Fruit fly (Drosophila melanogaster) whole organism, prepupa: ENCODE measurements around the gene Spn28F.

Experiments used
- Blimp-1 ChIP-seq: fragments of 200-800 bp; sonication (Bioruptor generic); optimal IDR thresholded peaks from 3 replicates; lab custom pipeline; 2017; ENCODE audit warnings: missing biosample characterization, missing genetic modification characterization, mild to moderate bottlenecking, moderate library complexity, missing genetic modification reagents
- CG10669 ChIP-seq: fragments of 200-800 bp; sonication (Bioruptor generic); optimal IDR thresholded peaks from 3 replicates; lab custom pipeline; 2018; ENCODE audit warnings: missing biosample characterization, mild to moderate bottlenecking, missing genetic modification characterization, moderate library complexity
- CG11902 ChIP-seq: fragments of 200-800 bp; sonication (Bioruptor generic); optimal IDR thresholded peaks from 3 replicates; lab custom pipeline; 2016; ENCODE audit warnings: missing biosample characterization, missing genetic modification characterization
- CG15336 ChIP-seq: fragments of 200-800 bp; sonication (Bioruptor generic); IDR thresholded peaks from 2 replicates; pipeline ENCODE4 v1.3.6; 2022; ENCODE audit warnings: missing biosample characterization, missing genetic modification characterization
- CG32006 ChIP-seq: fragments of 200-800 bp; sonication (Bioruptor generic); optimal IDR thresholded peaks from 3 replicates; lab custom pipeline; 2017; ENCODE audit warnings: missing biosample characterization, mild to moderate bottlenecking, missing genetic modification characterization
- CG34406 ChIP-seq: fragments of 200-800 bp; sonication (Bioruptor generic); optimal IDR thresholded peaks from 3 replicates; lab custom pipeline; 2016; ENCODE audit warnings: missing biosample characterization, missing genetic modification characterization
- CG3919 ChIP-seq: fragments of 200-800 bp; sonication (Bioruptor generic); optimal IDR thresholded peaks from 3 replicates; lab custom pipeline; 2016; ENCODE audit warnings: missing biosample characterization, missing genetic modification characterization
- CG4318 ChIP-seq: fragments of 200-800 bp; sonication (Bioruptor generic); optimal IDR thresholded peaks from 3 replicates; lab custom pipeline; 2017; ENCODE audit warnings: missing biosample characterization, mild to moderate bottlenecking, missing genetic modification characterization
- CG6163 ChIP-seq: fragments of 200-800 bp; sonication (Bioruptor generic); IDR thresholded peaks from 3 replicates; pipeline ENCODE4 v1.3.6; 2022; ENCODE audit warnings: missing biosample characterization, missing genetic modification characterization
- CG6276 ChIP-seq: fragments of 200-800 bp; sonication (Bioruptor generic); optimal IDR thresholded peaks from 2 replicates; lab custom pipeline; 2017; ENCODE audit warnings: missing biosample characterization, mild to moderate bottlenecking, missing genetic modification characterization
- CG6792 ChIP-seq: fragments of 200-800 bp; sonication (Bioruptor generic); optimal IDR thresholded peaks from 3 replicates; lab custom pipeline; 2016; ENCODE audit warnings: missing biosample characterization, missing genetic modification characterization
- CG6854 ChIP-seq: fragments of 200-800 bp; sonication (Bioruptor generic); optimal IDR thresholded peaks from 2 replicates; lab custom pipeline; 2017; ENCODE audit warnings: missing biosample characterization, mild to moderate bottlenecking, missing genetic modification characterization
- CG7368 ChIP-seq: fragments of 200-800 bp; sonication (Bioruptor generic); optimal IDR thresholded peaks from 3 replicates; lab custom pipeline; 2016; ENCODE audit warnings: missing biosample characterization, missing genetic modification characterization
- CG8119 ChIP-seq: fragments of 200-800 bp; sonication (Bioruptor generic); IDR thresholded peaks from 3 replicates; pipeline ENCODE4 v1.3.6; 2022; ENCODE audit warnings: missing biosample characterization, missing genetic modification characterization
- CG8319 ChIP-seq: fragments of 200-800 bp; sonication (Bioruptor generic); optimal IDR thresholded peaks from 3 replicates; lab custom pipeline; 2016; ENCODE audit warnings: missing biosample characterization, missing genetic modification characterization
- CG8632 ChIP-seq: fragments of 200-800 bp; sonication (Bioruptor generic); optimal IDR thresholded peaks from 3 replicates; lab custom pipeline; 2016; ENCODE audit warnings: missing biosample characterization, missing genetic modification characterization
- CG9139 ChIP-seq: fragments of 200-800 bp; sonication (Bioruptor generic); optimal IDR thresholded peaks from 3 replicates; lab custom pipeline; 2017; ENCODE audit warnings: missing biosample characterization, mild to moderate bottlenecking, missing genetic modification characterization
- Eip75B ChIP-seq: fragments of 200-800 bp; sonication (Bioruptor generic); optimal IDR thresholded peaks from 3 replicates; lab custom pipeline; 2016; ENCODE audit warnings: missing biosample characterization, missing genetic modification characterization
- Eip78C ChIP-seq: fragments of 200-800 bp; sonication (Bioruptor generic); peaks from one replicate; lab custom pipeline; 2016; ENCODE audit warnings: missing biosample characterization, missing genetic modification characterization
- Eip93F ChIP-seq: fragments of 200-800 bp; sonication (Bioruptor generic); optimal IDR thresholded peaks from 2 replicates; lab custom pipeline; 2016; ENCODE audit warnings: missing biosample characterization, mild to moderate bottlenecking, missing genetic modification characterization
- Hr39 ChIP-seq: fragments of 200-800 bp; sonication (Bioruptor generic); optimal IDR thresholded peaks from 2 replicates; lab custom pipeline; 2016; ENCODE audit warnings: missing biosample characterization, missing genetic modification characterization
- Hr4 ChIP-seq: fragments of 200-800 bp; sonication (Bioruptor generic); optimal IDR thresholded peaks from 3 replicates; lab custom pipeline; 2016; ENCODE audit warnings: missing biosample characterization, missing genetic modification characterization
- Lpt ChIP-seq: fragments of 200-800 bp; sonication (Bioruptor generic); optimal IDR thresholded peaks from 3 replicates; lab custom pipeline; 2016; ENCODE audit warnings: missing biosample characterization, missing genetic modification characterization
- Met ChIP-seq: fragments of 200-800 bp; sonication (Bioruptor generic); optimal IDR thresholded peaks from 3 replicates; lab custom pipeline; 2016; ENCODE audit warnings: missing biosample characterization, missing genetic modification characterization
- OdsH ChIP-seq: fragments of 200-800 bp; sonication (Bioruptor generic); optimal IDR thresholded peaks from 3 replicates; lab custom pipeline; 2016; ENCODE audit warnings: missing biosample characterization, missing genetic modification characterization
- Sox14 ChIP-seq: fragments of 200-800 bp; sonication (Bioruptor generic); optimal IDR thresholded peaks from 3 replicates; lab custom pipeline; 2016; ENCODE audit warnings: missing biosample characterization, missing genetic modification characterization
- Sox15 ChIP-seq: fragments of 200-800 bp; sonication (Bioruptor generic); optimal IDR thresholded peaks from 3 replicates; lab custom pipeline; 2016; ENCODE audit warnings: missing biosample characterization, missing genetic modification characterization
- achi ChIP-seq: fragments of 200-800 bp; sonication (Bioruptor generic); optimal IDR thresholded peaks from 3 replicates; lab custom pipeline; 2016; ENCODE audit warnings: missing biosample characterization, missing genetic modification characterization
- acj6 ChIP-seq: fragments of 200-800 bp; sonication (Bioruptor generic); optimal IDR thresholded peaks from 3 replicates; lab custom pipeline; 2016; ENCODE audit warnings: missing biosample characterization, missing genetic modification characterization
- dac ChIP-seq: fragments of 200-800 bp; sonication (Bioruptor generic); optimal IDR thresholded peaks from 2 replicates; lab custom pipeline; 2017; ENCODE audit warnings: missing biosample characterization, mild to moderate bottlenecking, missing genetic modification characterization
- esn ChIP-seq: fragments of 200-800 bp; sonication (Bioruptor generic); optimal IDR thresholded peaks from 2 replicates; lab custom pipeline; 2016; ENCODE audit warnings: missing biosample characterization, mild to moderate bottlenecking, missing genetic modification characterization, moderate library complexity
- fd59A ChIP-seq: fragments of 200-800 bp; sonication (Bioruptor generic); optimal IDR thresholded peaks from 2 replicates; lab custom pipeline; 2017; ENCODE audit warnings: missing biosample characterization, mild to moderate bottlenecking, missing genetic modification characterization, missing genetic modification reagents
- fkh ChIP-seq: fragments of 200-800 bp; sonication (Bioruptor generic); optimal IDR thresholded peaks from 3 replicates; lab custom pipeline; 2017; ENCODE audit warnings: missing biosample characterization, mild to moderate bottlenecking, missing genetic modification characterization, moderate library complexity
- net ChIP-seq: fragments of 200-800 bp; sonication (Bioruptor generic); optimal IDR thresholded peaks from 3 replicates; lab custom pipeline; 2016; ENCODE audit warnings: missing biosample characterization, missing genetic modification characterization
- pdm3 ChIP-seq: fragments of 200-800 bp; sonication (Bioruptor generic); optimal IDR thresholded peaks from 3 replicates; lab custom pipeline; 2016; ENCODE audit warnings: missing biosample characterization, missing genetic modification characterization
- spab ChIP-seq: fragments of 200-800 bp; sonication (Bioruptor generic); optimal IDR thresholded peaks from 2 replicates; lab custom pipeline; 2017; ENCODE audit warnings: missing biosample characterization, mild to moderate bottlenecking, missing genetic modification characterization, missing genetic modification reagents
- svp ChIP-seq: fragments of 200-800 bp; sonication (Bioruptor generic); peaks from one replicate; lab custom pipeline; 2016; ENCODE audit warnings: missing biosample characterization, missing genetic modification characterization
- topi ChIP-seq: fragments of 200-800 bp; sonication (Bioruptor generic); optimal IDR thresholded peaks from 3 replicates; lab custom pipeline; 2016; ENCODE audit warnings: missing biosample characterization, missing genetic modification characterization

Gene Spn28F

DNA sequence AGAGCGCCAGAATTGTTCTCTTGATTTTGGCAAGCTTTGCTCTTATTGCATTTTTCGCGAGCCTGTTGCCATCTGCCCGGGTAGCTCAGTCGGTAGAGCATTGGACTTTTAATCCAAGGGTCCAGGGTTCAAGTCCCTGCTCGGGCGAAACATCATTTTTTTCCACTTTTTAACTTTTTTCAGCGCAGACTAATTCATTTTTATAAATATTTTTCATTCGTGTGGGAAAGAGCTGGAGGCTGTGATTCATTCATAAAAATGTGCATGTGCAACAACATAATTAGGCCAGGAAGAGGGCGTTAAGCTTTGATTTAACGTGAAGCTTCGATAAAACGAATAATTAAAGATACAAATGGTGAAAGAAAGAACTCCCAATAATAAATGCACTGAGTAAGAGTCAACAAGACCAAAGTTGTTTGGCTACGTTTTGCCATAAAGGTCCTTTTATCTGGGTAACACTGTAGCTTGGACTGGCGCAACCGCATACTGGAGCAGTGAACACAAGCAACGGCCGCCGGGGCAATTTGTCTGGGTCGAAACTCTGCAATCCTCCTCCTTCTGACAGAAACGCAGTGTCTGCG is 49.1 kb upstream of the Spn28F start (continued):
- TF ChIP-seq CG32006 (GFP tag; lab: Kevin White, UChicago) (peak; percentile 76), CG8632 (peak; percentile 70), OdsH (GFP tag; lab: Kevin White, UChicago) (peak; percentile 83), CG15336 (GFP tag; lab: Robert Waterston, UW) (peak; percentile 77), CG7368 (GFP tag; lab: Kevin White, UChicago) (peak; percentile 73), CG3919 (GFP tag; lab: Kevin White, UChicago) (peak; percentile 90), topi (GFP tag; lab: Kevin White, UChicago) (peak; percentile 88), dac (GFP tag; lab: Kevin White, UChicago) (no peak), Sox14 (peak; percentile 82), CG4318 (GFP tag; lab: Kevin White, UChicago) (peak; percentile 51), net (GFP tag; lab: Kevin White, UChicago) (peak; percentile 82), pdm3 (GFP tag; lab: Kevin White, UChicago) (peak; percentile 80), Sox15 (GFP tag; lab: Kevin White, UChicago) (peak; percentile 56), acj6 (GFP tag; lab: Kevin White, UChicago) (peak; percentile 86)

DNA sequence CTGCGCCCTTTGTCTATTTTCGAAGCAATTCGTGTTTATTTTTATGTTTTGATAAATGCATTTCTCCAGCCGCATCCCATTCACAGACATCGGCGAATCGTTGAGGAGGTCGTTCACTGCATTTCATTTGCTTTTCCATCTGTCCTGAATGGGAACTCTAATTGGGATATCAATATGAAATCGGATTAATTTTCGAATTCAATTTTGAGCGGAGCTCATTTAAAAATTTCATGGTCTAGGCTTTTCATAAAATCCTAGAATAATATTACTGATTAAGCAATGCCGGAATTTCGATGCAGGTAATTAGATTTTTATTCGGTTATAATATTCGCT is 48.5 kb upstream of the Spn28F start:
- TF ChIP-seq CG9139 = no peak
- peak; percentile 35 for TF ChIP-seq Eip78C (GFP tag; lab: Kevin White, UChicago)

DNA sequence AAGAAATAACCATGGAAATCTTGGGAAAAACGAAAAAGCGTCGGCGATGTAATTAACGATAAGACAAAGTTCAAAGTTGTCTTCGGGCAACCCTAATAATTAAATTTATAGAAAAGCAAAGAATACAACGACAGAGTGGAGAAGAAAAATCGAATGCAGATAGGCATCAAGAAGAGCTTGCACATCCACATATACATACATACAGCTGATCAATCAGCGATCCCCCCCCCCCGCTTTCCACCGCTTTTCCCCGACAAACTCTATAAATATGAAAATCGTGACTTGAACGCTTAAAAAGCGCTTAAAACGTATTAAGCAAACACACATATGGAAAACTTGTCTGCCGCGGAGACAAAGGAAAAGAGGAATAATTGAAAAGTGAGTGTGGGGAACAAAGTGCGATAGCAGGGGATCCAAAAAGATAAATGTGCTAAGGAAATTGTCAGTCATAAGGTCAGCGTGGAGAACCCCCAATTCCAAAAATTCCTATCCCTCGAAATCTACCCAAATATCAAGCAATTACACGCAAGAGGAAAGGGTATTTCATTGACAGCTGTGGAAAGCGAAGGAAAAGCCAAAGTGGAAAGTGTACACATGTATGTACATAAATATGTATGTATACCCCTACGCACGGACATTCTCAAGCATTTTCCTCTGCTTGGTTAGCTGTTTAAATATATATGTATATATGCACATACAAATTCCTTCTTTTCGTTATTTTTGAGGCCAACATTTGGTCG is 47.9 kb upstream of the Spn28F start:
- peak; percentile 73 for TF ChIP-seq fkh
- no peak for TF ChIP-seq CG6854 (GFP tag; lab: Kevin White, UChicago)
- no peak for TF ChIP-seq Blimp-1 (GFP tag; lab: Kevin White, UChicago)
- peak; percentile 54 for TF ChIP-seq Eip78C (GFP tag; lab: Kevin White, UChicago)
- peak; percentile 76 for TF ChIP-seq svp (GFP tag; lab: Kevin White, UChicago)

DNA sequence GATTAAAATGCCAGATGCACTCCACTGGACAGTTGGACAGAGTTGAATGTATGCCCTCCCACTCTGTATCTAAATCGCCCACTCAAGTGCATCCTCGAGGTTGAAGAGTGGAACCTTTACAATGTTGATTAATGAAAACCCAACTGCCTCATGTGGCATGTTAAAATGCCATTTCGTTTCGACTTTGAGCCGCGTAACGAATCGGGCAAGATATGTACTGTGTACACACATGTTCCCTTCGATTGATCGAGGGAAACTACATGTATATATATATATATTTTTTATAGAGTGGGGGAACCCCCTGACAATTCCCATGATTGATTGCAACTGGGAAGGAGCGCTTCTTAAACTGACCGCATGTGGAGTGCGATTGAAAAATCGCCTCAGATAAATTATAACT is 46.5 kb upstream of the Spn28F start:
- TF ChIP-seq Eip93F = no peak
- TF ChIP-seq Eip75B = no peak
- no peak for TF ChIP-seq spab (GFP tag; lab: Kevin White, UChicago)
- peak; percentile 42 for TF ChIP-seq Eip78C (GFP tag; lab: Kevin White, UChicago)

DNA sequence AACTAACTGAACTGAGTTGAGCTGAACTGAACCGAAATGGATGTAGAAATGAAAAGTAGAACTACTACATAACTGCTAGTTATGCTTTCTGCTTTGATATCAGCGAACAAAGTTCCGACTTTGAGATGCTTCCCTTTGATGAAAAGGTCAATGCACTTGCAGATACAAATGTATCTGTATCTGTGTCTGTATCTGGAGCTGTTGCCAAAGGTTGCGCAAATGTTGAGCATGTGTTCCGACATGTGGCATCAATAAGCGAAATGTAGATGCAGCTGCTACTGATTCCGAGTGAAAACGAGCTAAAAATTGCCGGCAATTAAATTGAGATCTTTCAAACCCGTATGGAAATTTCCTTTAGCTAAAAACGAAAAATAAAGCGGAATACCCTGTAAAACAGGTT is 45.0 kb upstream of the Spn28F start:
- TF ChIP-seq CG32006 (GFP tag; lab: Kevin White, UChicago) = no peak
- TF ChIP-seq net (GFP tag; lab: Kevin White, UChicago) = peak; percentile 12

DNA sequence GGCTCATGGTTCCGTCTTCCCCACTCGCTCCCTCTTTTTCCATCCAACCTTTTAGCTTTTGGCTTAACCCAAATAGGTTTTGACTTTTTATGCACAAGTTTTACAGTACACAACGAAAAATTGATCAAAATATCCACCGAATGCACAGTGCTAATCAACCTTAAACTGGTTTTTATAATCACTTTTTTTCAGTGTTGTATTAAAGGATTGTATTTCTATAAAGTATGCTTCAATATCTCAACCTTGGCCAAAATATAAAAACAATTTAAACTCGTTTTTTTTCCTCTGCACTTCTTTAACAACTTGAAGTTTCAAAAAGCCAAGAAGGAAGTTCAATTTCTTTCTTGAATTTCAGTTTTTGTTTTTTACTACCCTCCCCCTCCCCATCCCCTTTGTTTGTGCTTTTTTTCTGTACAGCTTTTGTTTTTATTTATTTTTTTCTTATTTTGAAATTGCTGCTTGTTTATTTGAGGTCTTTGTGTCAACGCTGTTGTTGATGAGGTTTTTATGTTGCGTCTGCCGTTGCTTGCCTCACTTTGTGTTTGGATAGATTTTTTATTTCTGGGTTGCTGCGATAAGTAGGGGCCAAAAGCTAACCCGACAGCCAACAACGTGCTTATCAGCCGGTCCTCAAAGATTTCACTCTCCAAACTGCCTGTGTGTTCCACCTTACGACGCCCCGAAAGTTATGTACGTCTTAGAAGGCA is 43.5 kb upstream of the Spn28F start:
- peak; percentile 6 for TF ChIP-seq CG6792 (GFP tag; lab: Kevin White, UChicago)
- peak; percentile 26 for TF ChIP-seq Met (GFP tag; lab: Kevin White, UChicago)
- TF ChIP-seq Eip75B = peak; percentile 45
- peak; percentile 29 for TF ChIP-seq Hr4 (GFP tag; lab: Kevin White, UChicago)
- TF ChIP-seq Lpt = no peak
- peak; percentile 77 for TF ChIP-seq Eip78C (GFP tag; lab: Kevin White, UChicago)
- TF ChIP-seq CG8319 (GFP tag; lab: Kevin White, UChicago) = no peak
- peak; percentile 52; the same call in 1 of the 3 replicates for TF ChIP-seq CG6163 (GFP tag; lab: Robert Waterston, UW)
- TF ChIP-seq pdm3 (GFP tag; lab: Kevin White, UChicago) = peak; percentile 4
- peak; percentile 32; the same call in 1 of the 3 replicates for TF ChIP-seq CG8119 (GFP tag; lab: Robert Waterston, UW)
- TF ChIP-seq esn (GFP tag; lab: Kevin White, UChicago) = peak; percentile 5
- no peak for TF ChIP-seq CG10669 (GFP tag; lab: Kevin White, UChicago)
- peak; percentile 13 for TF ChIP-seq Hr39 (GFP tag; lab: Kevin White, UChicago)
- no peak for TF ChIP-seq fd59A
- TF ChIP-seq net (GFP tag; lab: Kevin White, UChicago) = peak; percentile 11
- peak; percentile 29 for TF ChIP-seq fkh
- TF ChIP-seq CG6854 (GFP tag; lab: Kevin White, UChicago) = no peak
- peak; percentile 82 for TF ChIP-seq svp (GFP tag; lab: Kevin White, UChicago)
- TF ChIP-seq achi (GFP tag; lab: Kevin White, UChicago) = peak; percentile 32
- peak; percentile 13 for TF ChIP-seq acj6 (GFP tag; lab: Kevin White, UChicago)
- TF ChIP-seq CG11902 = no peak
- TF ChIP-seq dac (GFP tag; lab: Kevin White, UChicago) = no peak
- TF ChIP-seq CG6276 (GFP tag; lab: Kevin White, UChicago) = peak; percentile 31
- peak; percentile 15 for TF ChIP-seq CG34406 (GFP tag; lab: Kevin White, UChicago)
